Worm (Caenorhabditis elegans) whole organism, young adult: ENCODE results near the gene cht-3.

Experiments used
- B0336.3 ChIP-seq: fragments of 200-800 bp; sonication (Bioruptor generic); IDR thresholded peaks from 2 replicates; pipeline ENCODE4 v1.3.6; 2022; ENCODE audit warnings: missing genetic modification characterization, missing compliant biosample characterization
- F55B11.4 ChIP-seq: sonication (generic microtip); optimal IDR thresholded peaks from 2 replicates; lab custom pipeline; 2016; ENCODE audit warnings: missing compliant biosample characterization, missing genetic modification characterization, borderline replicate concordance; ENCODE audit not compliant: insufficient read depth
- F57A8.1 ChIP-seq: fragments of 200-800 bp; sonication (Bioruptor generic); optimal IDR thresholded peaks from 2 replicates; lab custom pipeline; 2018; ENCODE audit warnings: mild to moderate bottlenecking, missing genetic modification characterization, moderate library complexity, missing compliant biosample characterization
- K11D2.4 ChIP-seq: fragments of 200-800 bp; sonication (Bioruptor generic); IDR thresholded peaks from 2 replicates; pipeline ENCODE4 v1.3.6; 2022; ENCODE audit warnings: missing genetic modification reagents, missing genetic modification characterization, missing compliant biosample characterization
- T07F8.4 ChIP-seq: sonication (generic microtip); optimal IDR thresholded peaks from 2 replicates; lab custom pipeline; 2016; ENCODE audit warnings: mild to moderate bottlenecking, missing genetic modification characterization, moderate library complexity, missing compliant biosample characterization
- Y79H2A.3 ChIP-seq: fragments of 200-800 bp; sonication (Bioruptor generic); conservative IDR thresholded peaks from 2 replicates; pipeline ENCODE4 v1.3.6; 2022; ENCODE audit warnings: missing genetic modification reagents, missing genetic modification characterization, missing compliant biosample characterization
- ZK185.1 ChIP-seq: sonication (generic microtip); optimal IDR thresholded peaks from 2 replicates; lab custom pipeline; 2016; ENCODE audit warnings: mild to moderate bottlenecking, missing genetic modification characterization, missing compliant biosample characterization; ENCODE audit not compliant: poor library complexity, severe bottlenecking
- ama-1 ChIP-seq, 3 experiments: fragments of 150-350 bp in 1 of 3; sonication (generic microtip) in 2 of 3; optimal IDR thresholded peaks; 2 replicates each; lab custom pipeline; 2014 to 2018; ENCODE audit warnings: missing biosample characterization in 2 of 3, missing genetic modification characterization in 2 of 3, missing genetic modification reagents in 2 of 3
- atf-7 ChIP-seq: sonication (generic microtip); optimal IDR thresholded peaks from 2 replicates; lab custom pipeline; 2017; ENCODE audit warnings: mild to moderate bottlenecking, missing genetic modification characterization, missing compliant biosample characterization
- attf-3 ChIP-seq: fragments of 200-800 bp; sonication (Bioruptor generic); conservative IDR thresholded peaks from 2 replicates; pipeline ENCODE4 v1.3.6; 2022; ENCODE audit warnings: missing genetic modification reagents, missing genetic modification characterization, missing compliant biosample characterization
- attf-5 ChIP-seq: fragments of 200-800 bp; sonication (Bioruptor generic); optimal IDR thresholded peaks from 2 replicates; lab custom pipeline; 2018; ENCODE audit warnings: mild to moderate bottlenecking, missing genetic modification characterization, missing compliant biosample characterization
- bed-1 ChIP-seq: fragments of 200-800 bp; sonication (Bioruptor generic); IDR thresholded peaks from 2 replicates; pipeline ENCODE4 v1.3.6; 2022; ENCODE audit warnings: missing genetic modification reagents, missing genetic modification characterization, missing compliant biosample characterization
- ceh-40 ChIP-seq: fragments of 200-800 bp; sonication (Bioruptor generic); IDR thresholded peaks from 2 replicates; pipeline ENCODE4 v1.3.6; 2022; ENCODE audit warnings: missing genetic modification characterization, missing compliant biosample characterization
- chd-7 ChIP-seq: sonication (generic microtip); optimal IDR thresholded peaks from 2 replicates; lab custom pipeline; 2016; ENCODE audit warnings: mild to moderate bottlenecking, missing genetic modification characterization, moderate library complexity, missing compliant biosample characterization
- egl-18 ChIP-seq: fragments of 200-800 bp; sonication (Bioruptor generic); IDR thresholded peaks from 2 replicates; pipeline ENCODE4 v1.3.6; 2022; ENCODE audit warnings: missing genetic modification reagents, missing genetic modification characterization, missing compliant biosample characterization
- egl-44 ChIP-seq: fragments of 200-800 bp; sonication (Bioruptor generic); IDR thresholded peaks from 2 replicates; pipeline ENCODE4 v1.3.6; 2022; ENCODE audit warnings: missing genetic modification reagents, missing genetic modification characterization, missing compliant biosample characterization
- him-1 ChIP-seq: sonication (generic microtip); optimal IDR thresholded peaks from 2 replicates; lab custom pipeline; 2016; ENCODE audit warnings: missing genotype, missing genetic modification reagents, missing genetic modification characterization, missing compliant biosample characterization
- hmg-1.2 ChIP-seq: fragments of 200-800 bp; sonication (Bioruptor generic); IDR thresholded peaks from 2 replicates; pipeline ENCODE4 v1.3.6; 2022; ENCODE audit warnings: missing genetic modification reagents, missing genetic modification characterization, missing compliant biosample characterization
- let-526 ChIP-seq: fragments of 200-800 bp; sonication (Bioruptor generic); IDR thresholded peaks from 2 replicates; pipeline ENCODE4 v1.3.6; 2022; ENCODE audit warnings: missing genetic modification reagents, missing genetic modification characterization, missing compliant biosample characterization
- let-607 ChIP-seq, 2 experiments: fragments of 200-800 bp in 1 of 2; sonication (Bioruptor generic) in 1 of 2; sonication (generic microtip) in 1 of 2; optimal IDR thresholded peaks; 2 replicates each; lab custom pipeline; 2016 to 2018; ENCODE audit warnings: mild to moderate bottlenecking in 2 of 2, missing compliant biosample characterization in 2 of 2, missing genetic modification characterization in 2 of 2, moderate library complexity in 2 of 2, missing genotype in 1 of 2
- lin-35 ChIP-seq, 3 experiments: fragments of 150-350 bp in 2 of 3; sonication (generic microtip) in 1 of 3; optimal IDR thresholded peaks; 2 replicates each; lab custom pipeline; 2014 to 2018; ENCODE audit warnings: missing biosample characterization in 3 of 3, missing genetic modification characterization in 3 of 3, missing genetic modification reagents in 3 of 3
- lin-40 ChIP-seq: sonication (generic microtip); optimal IDR thresholded peaks from 2 replicates; lab custom pipeline; 2016; ENCODE audit warnings: missing genetic modification characterization, mild to moderate bottlenecking, missing compliant biosample characterization, missing genotype, missing genetic modification reagents
- lin-54 ChIP-seq: fragments of 200-800 bp; sonication (Bioruptor generic); optimal IDR thresholded peaks from 2 replicates; lab custom pipeline; 2018; ENCODE audit warnings: mild to moderate bottlenecking, missing genetic modification characterization, missing compliant biosample characterization
- lsl-1 ChIP-seq: fragments of 200-800 bp; sonication (Bioruptor generic); optimal IDR thresholded peaks from 2 replicates; lab custom pipeline; 2018; ENCODE audit warnings: mild to moderate bottlenecking, missing genetic modification characterization, moderate library complexity, missing compliant biosample characterization
- lsy-27 ChIP-seq: sonication (generic microtip); optimal IDR thresholded peaks from 2 replicates; lab custom pipeline; 2017; ENCODE audit warnings: missing genetic modification characterization, mild to moderate bottlenecking, missing compliant biosample characterization, antibody characterized with exemption, missing genotype, borderline replicate concordance; ENCODE audit not compliant: insufficient read depth
- madf-3 ChIP-seq: fragments of 200-800 bp; sonication (Bioruptor generic); IDR thresholded peaks from 2 replicates; pipeline ENCODE4 v1.3.6; 2022; ENCODE audit warnings: missing genetic modification reagents, missing genetic modification characterization, missing compliant biosample characterization
- mcd-1 ChIP-seq: fragments of 200-800 bp; sonication (Bioruptor generic); IDR thresholded peaks from 2 replicates; pipeline ENCODE4 v1.3.6; 2022; ENCODE audit warnings: missing genetic modification reagents, missing genetic modification characterization, missing compliant biosample characterization
- nfya-1 ChIP-seq: sonication (generic microtip); optimal IDR thresholded peaks from 2 replicates; lab custom pipeline; 2017; ENCODE audit warnings: antibody characterized with exemption, missing compliant biosample characterization, missing genetic modification characterization, borderline replicate concordance; ENCODE audit not compliant: insufficient read depth
- nhr-27 ChIP-seq: fragments of 200-800 bp; sonication (Bioruptor generic); optimal IDR thresholded peaks from 2 replicates; lab custom pipeline; 2018; ENCODE audit warnings: mild to moderate bottlenecking, missing genetic modification characterization, moderate library complexity, missing compliant biosample characterization
- nhr-80 ChIP-seq: sonication (generic microtip); optimal IDR thresholded peaks from 2 replicates; lab custom pipeline; 2016; ENCODE audit warnings: missing genetic modification characterization, missing compliant biosample characterization
- pha-4 ChIP-seq: fragments of 150-350 bp; sonication (generic microtip); optimal IDR thresholded peaks from 2 replicates; lab custom pipeline; 2014; ENCODE audit warnings: missing biosample characterization, missing genetic modification reagents, missing genetic modification characterization
- rpc-1 ChIP-seq, 2 experiments: fragments of 150-350 bp in 1 of 2; sonication (generic microtip) in 1 of 2; optimal IDR thresholded peaks; 2 replicates each; lab custom pipeline; 2014 to 2018; ENCODE audit warnings: missing biosample characterization in 1 of 2, missing genetic modification characterization in 1 of 2, missing genetic modification reagents in 1 of 2, missing genotype in 1 of 2
- snpc-4 ChIP-seq, 5 experiments: fragments of 150-350 bp in 1 of 5; sonication (generic microtip) in 4 of 5; optimal IDR thresholded peaks; 2 replicates each; lab custom pipeline; 2014 to 2018; ENCODE audit warnings: missing genetic modification characterization in 5 of 5, missing biosample characterization in 3 of 5, antibody characterized with exemption in 2 of 5, mild to moderate bottlenecking in 2 of 5, missing compliant biosample characterization in 2 of 5, missing genotype in 2 of 5, moderate library complexity in 2 of 5, missing genetic modification reagents in 1 of 5
- somi-1 ChIP-seq: fragments of 200-800 bp; sonication (Bioruptor generic); optimal IDR thresholded peaks from 2 replicates; lab custom pipeline; 2018; ENCODE audit warnings: mild to moderate bottlenecking, missing genetic modification characterization, missing compliant biosample characterization
- tbp1 ChIP-seq: fragments of 200-800 bp; sonication (Bioruptor generic); optimal IDR thresholded peaks from 2 replicates; lab custom pipeline; 2018; ENCODE audit warnings: mild to moderate bottlenecking, missing genetic modification characterization, missing compliant biosample characterization
- tlf-1 ChIP-seq: fragments of 200-800 bp; sonication (Bioruptor generic); optimal IDR thresholded peaks from 2 replicates; lab custom pipeline; 2018; ENCODE audit warnings: mild to moderate bottlenecking, missing genetic modification characterization, missing compliant biosample characterization
- xnd-1 ChIP-seq: sonication (generic microtip); optimal IDR thresholded peaks from 2 replicates; lab custom pipeline; 2016; ENCODE audit warnings: missing genotype, missing genetic modification reagents, missing genetic modification characterization, missing compliant biosample characterization
- ztf-26 ChIP-seq: sonication (generic microtip); optimal IDR thresholded peaks from 2 replicates; lab custom pipeline; 2017; ENCODE audit warnings: missing genetic modification characterization, missing compliant biosample characterization

The cht-3 gene

ce11 chrIV:7044552-7045139, 41.2 kb downstream of the cht-3 start, which contains the start of gene tin-9.1 (continued):
- TF ChIP-seq egl-44 (no peak), tbp1 (peak; percentile 31), Y79H2A.3 (GFP tag; lab: Robert Waterston, UW) (no peak)

- TF ChIP-seq madf-3 (GFP tag; lab: Robert Waterston, UW), result no peak
Observed at ce11 chrIV:7045362-7045936, 42.0 kb downstream of the cht-3 start.

DNA sequence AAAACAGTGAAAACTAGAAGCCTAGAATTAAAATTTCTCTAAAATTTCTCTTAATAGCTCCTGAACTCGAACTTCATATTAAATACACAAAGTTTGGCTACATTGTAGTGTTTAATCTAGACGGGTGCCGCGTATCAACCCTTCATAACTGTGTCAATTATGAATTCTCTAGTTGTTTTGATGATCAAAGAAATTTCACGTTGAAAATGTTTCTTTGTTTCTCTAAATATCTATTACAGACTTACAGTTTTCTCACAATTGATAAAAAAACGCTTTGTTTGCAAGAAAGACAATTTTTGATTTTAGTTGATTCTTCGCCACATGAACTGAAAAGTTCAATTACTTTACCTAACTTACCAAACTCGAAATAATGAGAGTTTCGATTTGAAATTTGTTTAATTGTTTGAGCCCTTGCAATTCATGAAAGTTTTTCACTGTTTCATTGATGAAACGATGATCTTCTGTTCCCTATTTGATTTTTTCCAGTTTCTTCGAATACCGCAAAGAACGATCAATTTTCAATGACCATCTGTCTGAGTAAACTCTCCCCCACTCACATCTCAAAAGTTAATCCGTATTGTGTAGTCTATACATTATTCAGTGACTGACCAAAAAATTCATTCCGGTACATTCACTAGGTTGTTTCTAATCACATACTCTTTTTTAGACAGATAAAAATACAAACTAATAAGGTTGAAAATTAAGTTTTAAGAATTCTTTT, 43.4 kb downstream of the cht-3 start:
- TF ChIP-seq him-1 (tag; lab: Kevin White, UChicago) (no peak), nhr-80 (tag; lab: Kevin White, UChicago) (peak; percentile 52), let-607 (tag; optimal IDR thresholded peaks at IDR 0.05; lab: Kevin White, UChicago) (peak in 1 of 2 experiments; percentile 39)
- TF ChIP-seq, all 124 proteins: peak for 2

ce11 chrIV:7047762-7048178, 44.3 kb downstream of the cht-3 start:
- TF ChIP-seq rpc-1 (optimal IDR thresholded peaks at IDR 0.05; lab: Kevin White, UChicago) (no peak), rpc-1 (tag; optimal IDR thresholded peaks at IDR 0.05; lab: Kevin White, UChicago) (no peak), xnd-1 (no peak), madf-3 (GFP tag; lab: Robert Waterston, UW) (no peak), lin-35 (GFP tag; optimal IDR thresholded peaks at IDR 0.05; lab: Kevin White, UChicago) (no peak), F55B11.4 (tag; lab: Kevin White, UChicago) (no peak), lin-40 (tag; lab: Kevin White, UChicago) (peak; percentile 74), lsl-1 (GFP tag; lab: Kevin White, UChicago) (no peak), him-1 (tag; lab: Kevin White, UChicago) (no peak), egl-18 (GFP tag; lab: Robert Waterston, UW) (no peak), bed-1 (no peak), ztf-26 (tag; lab: Kevin White, UChicago) (peak; percentile 62), nfya-1 (tag; lab: Kevin White, UChicago) (no peak), ZK185.1 (tag; lab: Kevin White, UChicago) (peak; percentile 70), atf-7 (tag; lab: Kevin White, UChicago) (peak; percentile 54), mcd-1 (GFP tag; lab: Robert Waterston, UW) (no peak), T07F8.4 (tag; lab: Kevin White, UChicago) (no peak), ceh-40 (no peak), hmg-1.2 (GFP tag; lab: Robert Waterston, UW) (peak; percentile 70; the same call in 1 of the 2 replicates), lsy-27 (tag; lab: Kevin White, UChicago) (no peak), pha-4 (no peak), attf-5 (peak; percentile 73), nhr-27 (tag; lab: Kevin White, UChicago) (no peak), lin-54 (GFP tag; lab: Kevin White, UChicago) (peak; percentile 39), let-526 (GFP tag; lab: Robert Waterston, UW) (peak; percentile 6; the same call in 1 of the 2 replicates), F57A8.1 (GFP tag; lab: Kevin White, UChicago) (no peak), attf-3 (GFP tag; lab: Robert Waterston, UW) (no peak), ama-1 (optimal IDR thresholded peaks at IDR 0.05; lab: Kevin White, UChicago) (peak; percentile 62), ama-1 (GFP tag; optimal IDR thresholded peaks at IDR 0.05; lab: Kevin White, UChicago) (no peak), tlf-1 (GFP tag; lab: Kevin White, UChicago) (no peak), snpc-4 (GFP tag; optimal IDR thresholded peaks at IDR 0.05; lab: Kevin White, UChicago) (no peak), snpc-4 (tag; optimal IDR thresholded peaks at IDR 0.05; lab: Kevin White, UChicago) (no peak), K11D2.4 (GFP tag; lab: Robert Waterston, UW) (peak; percentile 39; the same call in 1 of the 2 replicates), B0336.3 (peak; percentile 48; the same call in 1 of the 2 replicates), somi-1 (no peak), chd-7 (tag; lab: Kevin White, UChicago) (peak; percentile 83)
